Worm (Caenorhabditis elegans) whole organism, L3 larva: Measurements from ENCODE around the gene C50F7.9.

Source experiments
- R02D3.7 ChIP-seq: fragments of 150-350 bp; optimal IDR thresholded peaks from 2 replicates; lab custom pipeline; 2014; ENCODE audit warnings: missing biosample characterization, missing genetic modification characterization
- ZK546.5 ChIP-seq: sonication (generic microtip); optimal IDR thresholded peaks from 2 replicates; lab custom pipeline; 2017; ENCODE audit warnings: missing biosample characterization, missing genetic modification characterization
- aly-2 ChIP-seq: fragments of 150-350 bp; optimal IDR thresholded peaks from 2 replicates; lab custom pipeline; 2014; ENCODE audit warnings: missing biosample characterization, missing genetic modification characterization
- ceh-16 ChIP-seq: sonication (generic microtip); optimal IDR thresholded peaks from 2 replicates; lab custom pipeline; 2017; ENCODE audit warnings: missing biosample characterization, missing genetic modification characterization
- ceh-28 ChIP-seq: fragments of 150-350 bp; optimal IDR thresholded peaks from 2 replicates; lab custom pipeline; 2014; ENCODE audit warnings: missing biosample characterization, missing genetic modification reagents, missing genetic modification characterization
- ceh-82 ChIP-seq: fragments of 150-350 bp; optimal IDR thresholded peaks from 2 replicates; lab custom pipeline; 2014; ENCODE audit warnings: missing biosample characterization, missing genetic modification characterization
- egl-27 ChIP-seq: sonication (generic microtip); optimal IDR thresholded peaks from 4 replicates; lab custom pipeline; 2017; ENCODE audit warnings: missing biosample characterization, missing genetic modification reagents, missing genetic modification characterization
- egl-5 ChIP-seq: fragments of 150-350 bp; optimal IDR thresholded peaks from 2 replicates; lab custom pipeline; 2017; ENCODE audit warnings: missing biosample characterization, missing genetic modification reagents, missing genetic modification characterization, inconsistent platforms
- elt-1 ChIP-seq: fragments of 150-350 bp; optimal IDR thresholded peaks from 2 replicates; lab custom pipeline; 2014; ENCODE audit warnings: missing biosample characterization, missing genetic modification characterization
- elt-2 ChIP-seq: sonication (generic microtip); optimal IDR thresholded peaks from 2 replicates; lab custom pipeline; 2016; ENCODE audit warnings: missing genetic modification reagents, mild to moderate bottlenecking, missing genetic modification characterization, missing compliant biosample characterization
- eor-1 ChIP-seq, 2 experiments: fragments of 150-350 bp; optimal IDR thresholded peaks; 2 replicates each; lab custom pipeline; 2014 to 2018; ENCODE audit warnings: missing biosample characterization in 2 of 2, missing genetic modification characterization in 2 of 2
- fkh-10 ChIP-seq: sonication (generic microtip); optimal IDR thresholded peaks from 2 replicates; lab custom pipeline; 2017; ENCODE audit warnings: missing biosample characterization, missing genetic modification reagents, missing genetic modification characterization
- fkh-2 ChIP-seq: fragments of 150-350 bp; optimal IDR thresholded peaks from 2 replicates; lab custom pipeline; 2014; ENCODE audit warnings: missing biosample characterization, missing genetic modification reagents, missing genetic modification characterization
- fos-1 ChIP-seq: fragments of 150-350 bp; optimal IDR thresholded peaks from 2 replicates; lab custom pipeline; 2014; ENCODE audit warnings: missing biosample characterization, missing genetic modification characterization
- hmg-11 ChIP-seq: sonication (generic microtip); optimal IDR thresholded peaks from 2 replicates; lab custom pipeline; 2016; ENCODE audit warnings: missing genetic modification characterization, missing compliant biosample characterization
- jun-1 ChIP-seq: fragments of 150-350 bp; optimal IDR thresholded peaks from 2 replicates; lab custom pipeline; 2014; ENCODE audit warnings: missing biosample characterization, missing genetic modification reagents, missing genetic modification characterization
- lin-15B ChIP-seq: fragments of 150-350 bp; optimal IDR thresholded peaks from 2 replicates; lab custom pipeline; 2014; ENCODE audit warnings: missing biosample characterization, missing genetic modification characterization
- lin-39 ChIP-seq: fragments of 150-350 bp; optimal IDR thresholded peaks from 2 replicates; lab custom pipeline; 2018; ENCODE audit warnings: missing biosample characterization, missing genetic modification reagents, missing genetic modification characterization
- lsy-12 ChIP-seq: sonication (generic microtip); optimal IDR thresholded peaks from 2 replicates; lab custom pipeline; 2016; ENCODE audit warnings: mild to moderate bottlenecking, missing genetic modification characterization, missing compliant biosample characterization
- mml-1 ChIP-seq: fragments of 150-350 bp; sonication (generic microtip); optimal IDR thresholded peaks from 3 replicates; lab custom pipeline; 2014; ENCODE audit warnings: missing biosample characterization, missing genetic modification characterization
- nfya-1 ChIP-seq: sonication (generic microtip); optimal IDR thresholded peaks from 2 replicates; lab custom pipeline; 2017; ENCODE audit warnings: missing genetic modification characterization, mild to moderate bottlenecking, missing compliant biosample characterization, antibody characterized with exemption, moderate library complexity; ENCODE audit not compliant: insufficient read depth
- nhr-11 ChIP-seq: fragments of 150-350 bp; optimal IDR thresholded peaks from 2 replicates; lab custom pipeline; 2014; ENCODE audit warnings: missing biosample characterization, missing genetic modification characterization
- nhr-12 ChIP-seq: fragments of 150-350 bp; optimal IDR thresholded peaks from 2 replicates; lab custom pipeline; 2014; ENCODE audit warnings: missing biosample characterization, missing genetic modification characterization
- nhr-23 ChIP-seq: fragments of 150-350 bp; optimal IDR thresholded peaks from 2 replicates; lab custom pipeline; 2014; ENCODE audit warnings: missing biosample characterization, missing genetic modification reagents, missing genetic modification characterization
- nhr-237 ChIP-seq: fragments of 150-350 bp; optimal IDR thresholded peaks from 2 replicates; lab custom pipeline; 2014; ENCODE audit warnings: missing biosample characterization, missing genetic modification characterization
- nhr-28 ChIP-seq: fragments of 150-350 bp; optimal IDR thresholded peaks from 2 replicates; lab custom pipeline; 2014; ENCODE audit warnings: missing biosample characterization, missing genetic modification characterization
- nhr-43 ChIP-seq: sonication (generic microtip); optimal IDR thresholded peaks from 2 replicates; lab custom pipeline; 2016; ENCODE audit warnings: mild to moderate bottlenecking, missing genetic modification characterization, missing compliant biosample characterization; ENCODE audit not compliant: poor library complexity, severe bottlenecking
- nhr-67 ChIP-seq: fragments of 150-350 bp; optimal IDR thresholded peaks from 2 replicates; lab custom pipeline; 2014; ENCODE audit warnings: missing biosample characterization, missing genetic modification characterization
- nhr-77 ChIP-seq: fragments of 150-350 bp; optimal IDR thresholded peaks from 2 replicates; lab custom pipeline; 2014; ENCODE audit warnings: missing biosample characterization, missing genetic modification characterization
- pha-4 ChIP-seq: fragments of 150-350 bp; optimal IDR thresholded peaks from 2 replicates; lab custom pipeline; 2014; ENCODE audit warnings: missing biosample characterization, missing genetic modification reagents, missing genetic modification characterization
- pqm-1 ChIP-seq: fragments of 150-350 bp; optimal IDR thresholded peaks from 2 replicates; lab custom pipeline; 2017; ENCODE audit warnings: missing biosample characterization, missing genetic modification characterization, inconsistent platforms
- sea-2 ChIP-seq: fragments of 150-350 bp; sonication (generic microtip); optimal IDR thresholded peaks from 4 replicates; lab custom pipeline; 2014; ENCODE audit warnings: missing biosample characterization, missing genetic modification reagents, missing genetic modification characterization
- tbx-2 ChIP-seq: sonication (generic microtip); optimal IDR thresholded peaks from 2 replicates; lab custom pipeline; 2016; ENCODE audit warnings: mild to moderate bottlenecking, missing genetic modification characterization, missing compliant biosample characterization
- unc-39 ChIP-seq: sonication (generic microtip); optimal IDR thresholded peaks from 4 replicates; lab custom pipeline; 2017; ENCODE audit warnings: missing biosample characterization, missing genetic modification characterization
- unc-62 ChIP-seq: fragments of 150-350 bp; sonication (generic microtip); optimal IDR thresholded peaks from 4 replicates; lab custom pipeline; 2014; ENCODE audit warnings: missing biosample characterization, missing genetic modification reagents, missing genetic modification characterization
- zag-1 ChIP-seq: fragments of 150-350 bp; optimal IDR thresholded peaks from 2 replicates; lab custom pipeline; 2014; ENCODE audit warnings: missing biosample characterization, missing genetic modification characterization
- ztf-11 ChIP-seq: fragments of 150-350 bp; optimal IDR thresholded peaks from 2 replicates; lab custom pipeline; 2014; ENCODE audit warnings: missing biosample characterization, missing genetic modification characterization
- ztf-4 ChIP-seq: fragments of 150-350 bp; optimal IDR thresholded peaks from 2 replicates; lab custom pipeline; 2014; ENCODE audit warnings: missing biosample characterization, missing genetic modification characterization

Gene C50F7.9

ce11 chrIV:7724912-7725311 lies 6.9 kb downstream of the C50F7.9 start:
- no peak for TF ChIP-seq ceh-28 (tag; lab: Kevin White, UChicago)
- TF ChIP-seq lin-39 (tag; lab: Kevin White, UChicago), result peak; percentile 73

ce11 chrIV:7723555-7723954 lies 8.3 kb downstream of the C50F7.9 start:
- TF ChIP-seq fkh-2 (tag; lab: Kevin White, UChicago), result no peak
- TF ChIP-seq egl-5 (tag; lab: Kevin White, UChicago), result peak; percentile 76
- TF ChIP-seq nhr-12 (tag; lab: Kevin White, UChicago), result no peak
- no peak for TF ChIP-seq fkh-10 (GFP tag; lab: Kevin White, UChicago)

ce11 chrIV:7722806-7723205 lies 9.1 kb downstream of the C50F7.9 start, which contains the start of gene C50F7.6:
TSS of gene C50F7.6 (minus strand) at chrIV:7723199.
- TF ChIP-seq nhr-23 (tag; lab: Kevin White, UChicago) (no peak), ceh-16 (tag; lab: Kevin White, UChicago) (no peak), fos-1 (tag; lab: Kevin White, UChicago) (no peak), egl-5 (tag; lab: Kevin White, UChicago) (peak; percentile 53), ztf-4 (tag; lab: Kevin White, UChicago) (no peak)

- TF ChIP-seq zag-1 (tag; lab: Kevin White, UChicago) (no peak), hmg-11 (no peak)
These were observed 13.9 kb downstream of the C50F7.9 start, which contains the start of gene F33D4.6 for ce11 chrIV:7717916-7718315. TSS of gene F33D4.6 (minus strand) at chrIV:7718016.

- peak; percentile 59 for TF ChIP-seq elt-2 (tag; lab: Kevin White, UChicago)
- peak; percentile 41 for TF ChIP-seq pqm-1 (tag; lab: Kevin White, UChicago)
- TF ChIP-seq lin-15B (tag; lab: Kevin White, UChicago), result no peak
These were observed 19.6 kb downstream of the C50F7.9 start for ce11 chrIV:7712252-7712651.

- TF ChIP-seq ztf-4 (tag; lab: Kevin White, UChicago), result no peak
- TF ChIP-seq fos-1 (tag; lab: Kevin White, UChicago), result peak; percentile 42
- no peak for TF ChIP-seq unc-39 (tag; lab: Kevin White, UChicago)
- TF ChIP-seq ceh-82, result no peak
- TF ChIP-seq elt-2 (tag; lab: Kevin White, UChicago), result peak; percentile 99
- no peak for TF ChIP-seq unc-62 (GFP tag; lab: Kevin White, UChicago)
- TF ChIP-seq ceh-28 (tag; lab: Kevin White, UChicago), result peak; percentile 51
- no peak for TF ChIP-seq nhr-43 (tag; lab: Kevin White, UChicago)
- no peak for TF ChIP-seq ZK546.5 (tag; lab: Kevin White, UChicago)
- no peak for TF ChIP-seq nhr-11 (tag; lab: Kevin White, UChicago)
- no peak for TF ChIP-seq R02D3.7 (tag; lab: Kevin White, UChicago)
- TF ChIP-seq ztf-11 (tag; lab: Kevin White, UChicago), result no peak
- TF ChIP-seq jun-1 (tag; lab: Kevin White, UChicago), result peak; percentile 75
- TF ChIP-seq pqm-1 (tag; lab: Kevin White, UChicago), result peak; percentile 98
- TF ChIP-seq tbx-2 (tag; lab: Kevin White, UChicago), result no peak
- no peak for TF ChIP-seq sea-2 (GFP tag; lab: Kevin White, UChicago)
- TF ChIP-seq, all 47 proteins: peak for 5
These were observed 21.0 kb downstream of the C50F7.9 start, which contains the start of gene nhr-8 for ce11 chrIV:7710824-7711223. TSS of gene nhr-8 (plus strand) at chrIV:7710983.

ce11 chrIV:7709701-7710100 lies 22.2 kb downstream of the C50F7.9 start, which contains the start of the genes mrpl-1, emc-6 and mrps-24:
TSS of gene mrpl-1 (minus strand) at chrIV:7709701.
TSS of gene emc-6 (minus strand) at chrIV:7709736.
TSS of gene mrps-24 (plus strand) at chrIV:7710045.
- TF ChIP-seq elt-2 (tag; lab: Kevin White, UChicago) (peak; percentile 35), ztf-4 (tag; lab: Kevin White, UChicago) (no peak), nhr-12 (tag; lab: Kevin White, UChicago) (no peak), nhr-11 (tag; lab: Kevin White, UChicago) (no peak), lin-15B (tag; lab: Kevin White, UChicago) (peak; percentile 88), nhr-77 (no peak), egl-5 (tag; lab: Kevin White, UChicago) (no peak), fkh-2 (tag; lab: Kevin White, UChicago) (no peak), mml-1 (tag; lab: Kevin White, UChicago) (no peak), eor-1 (tag; optimal IDR thresholded peaks at IDR 0.05; lab: Kevin White, UChicago) (no peak), pqm-1 (tag; lab: Kevin White, UChicago) (peak; percentile 34), egl-27 (tag; lab: Kevin White, UChicago) (no peak), elt-1 (tag; lab: Kevin White, UChicago) (no peak), hmg-11 (peak; percentile 57), nhr-28 (no peak), aly-2 (no peak), zag-1 (tag; lab: Kevin White, UChicago) (no peak), sea-2 (GFP tag; lab: Kevin White, UChicago) (no peak), lsy-12 (tag; lab: Kevin White, UChicago) (no peak), pha-4 (peak; percentile 82), nhr-23 (tag; lab: Kevin White, UChicago) (peak; percentile 67), nhr-67 (tag; lab: Kevin White, UChicago) (no peak), nhr-237 (tag; lab: Kevin White, UChicago) (no peak), fkh-10 (GFP tag; lab: Kevin White, UChicago) (no peak), unc-62 (GFP tag; lab: Kevin White, UChicago) (no peak), nfya-1 (tag; lab: Kevin White, UChicago) (peak; percentile 68), ztf-11 (tag; lab: Kevin White, UChicago) (no peak)
